Fruit fly (Drosophila melanogaster) whole organism, adult: ENCODE measurements around the gene CG7707.

Source experiments
- CG11617 ChIP-seq: fragments of 200-800 bp; sonication (Bioruptor generic); optimal IDR thresholded peaks from 2 replicates; lab custom pipeline; 2017; ENCODE audit warnings: mild to moderate bottlenecking, missing biosample characterization, missing genetic modification reagents, missing genetic modification characterization
- CG12768 ChIP-seq: fragments of 200-800 bp; sonication (Bioruptor generic); optimal IDR thresholded peaks from 2 replicates; lab custom pipeline; 2017; ENCODE audit warnings: missing biosample characterization, missing genetic modification characterization, mild to moderate bottlenecking, moderate library complexity, missing genetic modification reagents
- CG14711 ChIP-seq: fragments of 200-800 bp; sonication (Bioruptor generic); optimal IDR thresholded peaks from 2 replicates; lab custom pipeline; 2018; ENCODE audit warnings: missing biosample characterization, mild to moderate bottlenecking, missing genetic modification characterization, moderate library complexity
- CG1620 ChIP-seq: fragments of 200-800 bp; sonication (Bioruptor generic); optimal IDR thresholded peaks from 2 replicates; lab custom pipeline; 2016; ENCODE audit warnings: missing biosample characterization, missing genetic modification characterization
- CG33017 ChIP-seq: fragments of 200-800 bp; sonication (Bioruptor generic); optimal IDR thresholded peaks from 2 replicates; lab custom pipeline; 2018; ENCODE audit warnings: missing biosample characterization, mild to moderate bottlenecking, missing genetic modification characterization, moderate library complexity
- CG5204 ChIP-seq: fragments of 200-800 bp; sonication (Bioruptor generic); optimal IDR thresholded peaks from 2 replicates; lab custom pipeline; 2016; ENCODE audit warnings: missing biosample characterization, missing genetic modification characterization
- CG7045 ChIP-seq: fragments of 200-800 bp; sonication (Bioruptor generic); optimal IDR thresholded peaks from 2 replicates; lab custom pipeline; 2017; ENCODE audit warnings: missing biosample characterization, mild to moderate bottlenecking, missing genetic modification characterization
- CG7101 ChIP-seq: fragments of 200-800 bp; sonication (Bioruptor generic); optimal IDR thresholded peaks from 2 replicates; lab custom pipeline; 2018; ENCODE audit warnings: missing biosample characterization, mild to moderate bottlenecking, missing genetic modification characterization, moderate library complexity
- Clk ChIP-seq: fragments of 200-800 bp; sonication (Bioruptor generic); optimal IDR thresholded peaks from 2 replicates; lab custom pipeline; 2017; ENCODE audit warnings: missing biosample characterization, missing genetic modification characterization
- Crg-1 ChIP-seq: fragments of 200-800 bp; sonication (Bioruptor generic); optimal IDR thresholded peaks from 2 replicates; lab custom pipeline; 2016; ENCODE audit warnings: missing biosample characterization, missing genetic modification characterization
- Hr96 ChIP-seq: fragments of 200-800 bp; sonication (Bioruptor generic); optimal IDR thresholded peaks from 2 replicates; lab custom pipeline; 2016; ENCODE audit warnings: missing biosample characterization, missing genetic modification characterization
- Mnt ChIP-seq: fragments of 200-800 bp; sonication (Bioruptor generic); optimal IDR thresholded peaks from 2 replicates; lab custom pipeline; 2016; ENCODE audit warnings: missing biosample characterization, mild to moderate bottlenecking, missing genetic modification characterization
- bab1 ChIP-seq: fragments of 200-800 bp; sonication (Bioruptor generic); optimal IDR thresholded peaks from 3 replicates; lab custom pipeline; 2019; ENCODE audit warnings: missing biosample characterization, mild to moderate bottlenecking, missing genetic modification characterization, moderate library complexity
- cic ChIP-seq: fragments of 200-800 bp; sonication (Bioruptor generic); optimal IDR thresholded peaks from 2 replicates; lab custom pipeline; 2017; ENCODE audit warnings: missing biosample characterization, mild to moderate bottlenecking, missing genetic modification characterization, moderate library complexity
- cnc ChIP-seq, 2 experiments: fragments of >200 bp; optimal IDR thresholded peaks; 2 replicates each; lab custom pipeline; 2017
- kay ChIP-seq: fragments of 200-800 bp; sonication (Bioruptor generic); peaks from one replicate; lab custom pipeline; 2016; ENCODE audit warnings: missing biosample characterization, missing genetic modification characterization, borderline replicate concordance
- ovo ChIP-seq: fragments of 200-800 bp; sonication (Bioruptor generic); optimal IDR thresholded peaks from 2 replicates; lab custom pipeline; 2016; ENCODE audit warnings: missing biosample characterization, missing genetic modification characterization
- pad ChIP-seq: fragments of 200-800 bp; sonication (Bioruptor generic); optimal IDR thresholded peaks from 3 replicates; lab custom pipeline; 2017; ENCODE audit warnings: missing biosample characterization, missing genetic modification characterization, mild to moderate bottlenecking, moderate library complexity, missing genetic modification reagents
- tj ChIP-seq: fragments of 200-800 bp; sonication (Bioruptor generic); optimal IDR thresholded peaks from 3 replicates; lab custom pipeline; 2017; ENCODE audit warnings: missing biosample characterization, mild to moderate bottlenecking, missing genetic modification characterization, moderate library complexity
- toe ChIP-seq: fragments of 200-800 bp; sonication (Bioruptor generic); optimal IDR thresholded peaks from 2 replicates; lab custom pipeline; 2016; ENCODE audit warnings: missing biosample characterization, missing genetic modification characterization

Gene CG7707

DNA sequence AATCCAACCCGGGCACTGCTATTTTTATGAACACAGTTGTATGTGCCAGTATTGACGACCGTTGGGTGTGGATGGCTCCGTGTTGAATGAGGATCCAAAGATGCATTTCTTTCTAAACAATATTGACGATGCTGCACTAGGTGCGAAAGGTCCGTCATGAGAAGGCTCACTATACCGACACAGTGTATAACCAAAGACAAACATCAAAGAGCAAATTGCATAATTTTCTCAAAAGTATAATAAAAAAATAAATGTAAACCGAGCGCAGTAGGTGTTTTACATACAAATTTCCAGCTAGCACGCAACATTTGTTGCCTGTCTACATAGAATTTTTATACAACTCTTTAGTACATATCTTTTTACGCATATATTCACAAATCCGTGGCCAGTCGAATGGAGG, at the start of gene CG7707:
Gene CG7707 (plus strand): TSS at position 301 of the 400 bp plus-strand sequence.
- TF ChIP-seq Hr96 (no peak), ovo (GFP tag; lab: Kevin White, UChicago) (no peak), Mnt (no peak), CG5204 (no peak), CG7045 (GFP tag; lab: Kevin White, UChicago) (no peak), bab1 (GFP tag; lab: Kevin White, UChicago) (no peak), Clk (GFP tag; lab: Kevin White, UChicago) (no peak), kay (GFP tag; lab: Kevin White, UChicago) (no peak), CG12768 (GFP tag; lab: Kevin White, UChicago) (no peak), tj (no peak), Crg-1 (GFP tag; lab: Kevin White, UChicago) (no peak), CG14711 (tag; lab: Kevin White, UChicago) (no peak), CG11617 (no peak), cnc (optimal IDR thresholded peaks at IDR 0.05; lab: Kevin White, UChicago) (no peak), CG7101 (tag; lab: Kevin White, UChicago) (no peak), CG1620 (no peak)

DNA sequence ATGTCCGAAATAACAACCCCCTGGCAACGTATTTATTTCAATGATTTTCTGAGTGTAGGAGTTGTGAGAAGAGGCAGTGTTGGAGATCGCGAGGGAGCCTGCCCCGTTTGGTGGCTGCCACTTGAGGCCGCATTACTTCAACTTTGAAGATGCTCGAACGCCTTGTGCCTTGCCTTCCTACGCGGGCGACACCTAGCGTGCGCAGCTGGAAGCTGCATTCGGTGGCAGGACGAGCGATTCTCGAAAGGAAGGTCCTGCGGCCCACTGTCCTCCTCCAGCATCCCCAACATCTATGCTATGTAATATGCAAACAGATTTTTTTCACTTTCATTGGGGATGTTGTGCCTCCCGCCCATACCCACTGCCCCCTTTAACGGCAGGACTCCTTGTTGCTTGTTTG, 34.6 kb upstream of the CG7707 start:
- TF ChIP-seq bab1 (GFP tag; lab: Kevin White, UChicago) (no peak), CG12768 (GFP tag; lab: Kevin White, UChicago) (no peak), ovo (GFP tag; lab: Kevin White, UChicago) (no peak), cic (GFP tag; lab: Kevin White, UChicago) (no peak), Crg-1 (GFP tag; lab: Kevin White, UChicago) (no peak), Clk (GFP tag; lab: Kevin White, UChicago) (no peak), CG7045 (GFP tag; lab: Kevin White, UChicago) (no peak), CG5204 (no peak), tj (no peak), Mnt (no peak)

DNA sequence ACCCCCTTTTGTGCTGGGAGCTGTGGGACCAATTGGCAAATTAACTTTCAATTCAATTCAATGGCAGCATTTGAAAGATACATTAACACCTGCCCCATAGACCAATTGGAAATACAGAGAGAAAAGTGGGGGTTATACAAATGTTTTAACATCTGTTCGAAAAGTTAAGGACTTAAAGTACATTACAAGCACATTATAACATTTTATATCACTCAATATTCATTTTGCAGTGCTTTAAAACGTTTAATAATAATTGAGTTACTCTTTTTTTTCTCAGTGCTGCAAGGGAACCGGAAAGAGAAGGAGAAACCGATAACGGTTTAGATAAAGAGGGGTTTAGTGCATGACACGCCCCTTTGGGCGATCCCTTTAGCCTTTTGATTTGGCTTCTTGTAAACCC, 33.8 kb upstream of the CG7707 start:
- TF ChIP-seq CG1620 = no peak
- no peak for TF ChIP-seq CG33017
- no peak for TF ChIP-seq Clk (GFP tag; lab: Kevin White, UChicago)
- TF ChIP-seq pad (GFP tag; lab: Kevin White, UChicago) = no peak
- no peak for TF ChIP-seq tj
- no peak for TF ChIP-seq kay (GFP tag; lab: Kevin White, UChicago)
- no peak for TF ChIP-seq CG7101 (tag; lab: Kevin White, UChicago)
- TF ChIP-seq bab1 (GFP tag; lab: Kevin White, UChicago) = no peak
- no peak for TF ChIP-seq cnc (optimal IDR thresholded peaks at IDR 0.05; lab: Kevin White, UChicago)
- no peak for TF ChIP-seq CG14711 (tag; lab: Kevin White, UChicago)
- TF ChIP-seq CG7045 (GFP tag; lab: Kevin White, UChicago) = no peak

DNA sequence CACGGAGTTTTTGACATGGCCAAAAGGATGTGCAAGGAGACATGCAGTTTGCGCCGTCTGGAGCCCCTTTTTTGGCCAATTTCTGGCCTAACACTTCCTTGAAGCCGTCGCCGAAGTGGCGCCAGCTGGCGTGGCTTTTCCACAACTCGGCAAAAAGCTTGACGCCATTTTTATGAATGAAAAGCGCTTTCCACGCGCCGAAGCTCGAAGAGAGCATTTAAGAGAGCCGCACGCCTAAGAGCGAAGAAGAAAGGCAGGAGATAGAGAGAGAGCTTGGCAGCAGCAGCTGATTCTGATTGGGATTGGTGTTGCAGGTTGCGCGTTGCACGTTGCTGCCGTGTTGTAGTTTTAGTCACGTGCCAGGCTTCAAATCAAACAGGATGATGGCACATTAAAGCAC, 31.7 kb upstream of the CG7707 start:
- TF ChIP-seq Crg-1 (GFP tag; lab: Kevin White, UChicago) (no peak), cic (GFP tag; lab: Kevin White, UChicago) (peak; percentile 64), toe (GFP tag; lab: Kevin White, UChicago) (no peak)

DNA sequence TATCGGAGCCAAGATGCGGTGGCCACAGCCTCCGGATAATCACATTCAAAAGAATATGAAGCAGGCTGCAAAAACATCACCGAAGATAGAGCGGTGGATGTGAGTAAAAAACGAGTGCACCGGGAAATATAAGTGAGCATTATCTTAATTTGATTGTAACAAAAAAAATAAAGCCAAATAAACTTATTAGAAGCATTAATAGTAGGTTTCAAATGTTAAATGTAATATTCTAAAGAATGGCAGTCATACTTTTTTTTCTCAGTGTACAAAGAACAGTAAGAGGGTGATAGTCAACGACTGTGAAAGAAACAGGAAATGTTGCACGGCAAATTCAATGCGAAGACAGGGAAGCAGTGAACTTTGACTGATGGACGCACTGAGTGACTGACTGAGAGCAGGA, 27.0 kb upstream of the CG7707 start:
- no peak for TF ChIP-seq cic (GFP tag; lab: Kevin White, UChicago)
- no peak for TF ChIP-seq Mnt
- no peak for TF ChIP-seq CG33017
- TF ChIP-seq cnc (optimal IDR thresholded peaks at IDR 0.05; lab: Kevin White, UChicago) = no peak
- TF ChIP-seq CG14711 (tag; lab: Kevin White, UChicago) = no peak
- no peak for TF ChIP-seq CG7045 (GFP tag; lab: Kevin White, UChicago)
- TF ChIP-seq bab1 (GFP tag; lab: Kevin White, UChicago) = no peak
- no peak for TF ChIP-seq CG5204
- no peak for TF ChIP-seq ovo (GFP tag; lab: Kevin White, UChicago)
- TF ChIP-seq pad (GFP tag; lab: Kevin White, UChicago) = no peak

DNA sequence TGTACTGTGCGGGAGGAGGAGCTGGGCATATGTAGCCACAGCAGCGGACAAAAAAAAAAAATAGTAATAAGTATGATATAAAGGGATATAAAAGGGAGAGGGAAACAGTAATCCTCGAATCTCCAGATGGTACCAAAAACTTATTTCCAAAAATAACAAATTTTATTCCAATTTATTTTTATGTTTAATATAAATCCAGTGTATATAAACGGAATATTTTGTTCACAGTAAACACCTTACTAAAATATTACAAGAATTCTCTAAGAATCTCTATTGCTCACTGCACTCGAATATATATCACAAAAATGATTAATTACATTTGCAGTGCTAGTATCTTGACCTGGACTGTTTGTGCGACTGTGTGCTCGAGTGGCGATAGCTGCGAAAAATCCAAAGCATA, 23.9 kb upstream of the CG7707 start:
- no peak for TF ChIP-seq CG1620
- TF ChIP-seq CG5204 = no peak
- no peak for TF ChIP-seq Mnt
- no peak for TF ChIP-seq Crg-1 (GFP tag; lab: Kevin White, UChicago)
- TF ChIP-seq CG14711 (tag; lab: Kevin White, UChicago) = no peak
- TF ChIP-seq tj = no peak
- TF ChIP-seq Clk (GFP tag; lab: Kevin White, UChicago) = no peak
- TF ChIP-seq ovo (GFP tag; lab: Kevin White, UChicago) = no peak
- no peak for TF ChIP-seq toe (GFP tag; lab: Kevin White, UChicago)
- no peak for TF ChIP-seq CG33017
- TF ChIP-seq pad (GFP tag; lab: Kevin White, UChicago) = no peak
- TF ChIP-seq cic (GFP tag; lab: Kevin White, UChicago) = no peak
- TF ChIP-seq Hr96 = no peak
- TF ChIP-seq kay (GFP tag; lab: Kevin White, UChicago) = no peak
- TF ChIP-seq bab1 (GFP tag; lab: Kevin White, UChicago) = no peak

DNA sequence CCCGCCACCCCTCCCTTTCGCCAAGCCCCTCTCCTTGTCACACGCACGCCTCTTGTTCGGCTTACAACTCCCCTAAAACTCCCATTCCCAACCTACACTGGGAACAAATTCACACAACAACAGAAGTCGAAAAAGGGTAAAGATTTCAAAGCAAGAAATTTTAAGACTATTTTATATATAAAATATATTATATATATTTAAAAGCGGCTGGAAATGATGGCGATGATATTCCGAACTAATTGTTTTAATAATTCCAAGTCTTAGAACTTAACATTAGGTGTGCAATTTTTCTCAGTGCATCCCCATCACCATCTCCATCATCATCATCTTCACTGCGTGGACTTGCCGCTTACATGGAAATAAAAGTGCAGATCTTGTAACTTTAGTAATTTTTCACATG, 16.9 kb upstream of the CG7707 start:
- TF ChIP-seq cnc (optimal IDR thresholded peaks at IDR 0.05; lab: Kevin White, UChicago) (no peak), Hr96 (no peak), CG7101 (tag; lab: Kevin White, UChicago) (no peak), toe (GFP tag; lab: Kevin White, UChicago) (no peak), ovo (GFP tag; lab: Kevin White, UChicago) (no peak), pad (GFP tag; lab: Kevin White, UChicago) (no peak), CG1620 (no peak), Crg-1 (GFP tag; lab: Kevin White, UChicago) (no peak), tj (no peak), CG7045 (GFP tag; lab: Kevin White, UChicago) (no peak), Clk (GFP tag; lab: Kevin White, UChicago) (no peak), cic (GFP tag; lab: Kevin White, UChicago) (no peak), bab1 (GFP tag; lab: Kevin White, UChicago) (no peak)
